Fruit fly (Drosophila melanogaster) whole organism: ENCODE data around the gene Gnpnat.

Source experiments
- CG8478 ChIP-seq: fragments of >200 bp; optimal IDR thresholded peaks from 2 replicates; lab custom pipeline; 2018; ENCODE audit warnings: inconsistent platforms
- Dll ChIP-seq: fragments of >200 bp; optimal IDR thresholded peaks from 2 replicates; lab custom pipeline; 2017
- EcR ChIP-seq, 2 experiments: fragments of >200 bp; optimal IDR thresholded peaks; 2 replicates each; lab custom pipeline; 2017; ENCODE audit warnings: missing biosample characterization in 2 of 2, missing genetic modification characterization in 2 of 2, missing genetic modification reagents in 2 of 2
- pan ChIP-seq: fragments of >200 bp; optimal IDR thresholded peaks from 2 replicates; lab custom pipeline; 2017
- psq ChIP-seq: fragments of >200 bp; optimal IDR thresholded peaks from 2 replicates; lab custom pipeline; 2017
- usp ChIP-seq: fragments of >200 bp; optimal IDR thresholded peaks from 2 replicates; lab custom pipeline; 2017; ENCODE audit warnings: missing biosample characterization, missing genetic modification characterization, mixed read lengths

The Gnpnat gene

DNA sequence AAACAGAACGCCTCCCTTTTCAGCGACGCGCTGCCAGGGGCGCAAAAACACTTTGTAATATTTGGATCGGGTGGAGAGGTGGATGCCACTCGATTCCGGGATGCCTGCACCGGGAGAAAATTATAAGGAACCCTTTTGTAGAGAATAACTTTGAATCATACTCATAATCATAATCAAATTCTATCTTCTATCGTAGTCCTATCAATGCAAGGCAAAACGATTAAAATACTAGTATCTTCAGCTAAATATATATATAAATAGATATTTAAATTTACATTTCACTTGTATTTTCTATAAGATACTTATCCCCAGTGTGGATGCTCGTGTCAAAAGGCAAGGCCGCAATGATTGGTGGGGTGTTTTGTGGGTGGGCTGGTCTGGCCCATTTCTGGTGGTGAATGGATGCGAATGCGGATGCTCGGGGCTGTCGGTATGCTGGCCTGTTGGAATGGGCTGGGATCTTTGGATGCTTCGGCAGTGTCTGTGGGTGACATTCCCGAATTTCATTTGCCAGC is 32.2 kb upstream of the Gnpnat start:
- TF ChIP-seq EcR (GFP tag; optimal IDR thresholded peaks at IDR 0.05; lab: Kevin White, UChicago) (no peak), psq (lab: Kevin White, UChicago) (no peak), usp (GFP tag; lab: Kevin White, UChicago) (no peak), pan (lab: Kevin White, UChicago) (no peak), Dll (lab: Kevin White, UChicago) (no peak), CG8478 (no peak)

DNA sequence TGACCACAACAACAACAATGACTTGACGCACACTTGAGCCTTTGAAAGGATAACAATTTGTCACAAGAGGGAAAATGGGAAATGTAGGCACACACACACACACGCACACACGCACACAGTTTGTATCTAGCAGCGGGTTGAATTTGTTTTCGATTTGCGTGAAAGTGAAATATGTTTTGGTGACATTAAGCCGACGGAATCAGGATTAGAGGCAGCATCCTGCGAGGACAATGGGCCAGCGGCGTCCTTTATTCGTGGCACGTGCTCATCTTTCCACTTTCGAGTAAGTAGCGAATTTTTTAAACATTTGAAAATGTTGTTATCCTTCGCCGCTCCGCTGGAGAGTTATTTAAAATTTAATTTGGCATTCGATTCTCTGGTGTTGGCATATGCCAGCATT is 30.8 kb upstream of the Gnpnat start:
- TF ChIP-seq Dll (lab: Kevin White, UChicago) (no peak), EcR (GFP tag; optimal IDR thresholded peaks at IDR 0.05; lab: Kevin White, UChicago) (no peak), usp (GFP tag; lab: Kevin White, UChicago) (no peak), CG8478 (no peak), psq (lab: Kevin White, UChicago) (no peak), pan (lab: Kevin White, UChicago) (no peak)

DNA sequence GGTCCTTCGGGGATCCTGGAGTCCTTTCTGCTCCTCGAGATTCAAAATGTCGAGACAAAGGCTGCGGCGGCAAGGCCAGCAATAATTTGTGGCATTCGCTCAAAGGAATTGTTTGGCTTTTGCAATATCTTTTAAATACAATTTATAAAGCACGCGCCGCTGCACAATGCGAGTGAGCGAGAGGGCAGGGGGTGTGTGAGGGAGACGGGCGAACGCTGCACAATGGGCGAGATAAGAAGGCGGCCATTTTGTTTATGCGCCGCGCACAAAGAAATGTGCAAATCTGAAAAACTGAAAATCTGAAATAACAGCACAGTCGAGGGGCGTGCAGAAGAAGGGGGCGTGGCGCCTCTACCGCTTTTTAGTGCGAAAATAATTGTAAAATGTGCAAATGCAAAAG is 29.8 kb upstream of the Gnpnat start:
- TF ChIP-seq Dll (lab: Kevin White, UChicago) = no peak

DNA sequence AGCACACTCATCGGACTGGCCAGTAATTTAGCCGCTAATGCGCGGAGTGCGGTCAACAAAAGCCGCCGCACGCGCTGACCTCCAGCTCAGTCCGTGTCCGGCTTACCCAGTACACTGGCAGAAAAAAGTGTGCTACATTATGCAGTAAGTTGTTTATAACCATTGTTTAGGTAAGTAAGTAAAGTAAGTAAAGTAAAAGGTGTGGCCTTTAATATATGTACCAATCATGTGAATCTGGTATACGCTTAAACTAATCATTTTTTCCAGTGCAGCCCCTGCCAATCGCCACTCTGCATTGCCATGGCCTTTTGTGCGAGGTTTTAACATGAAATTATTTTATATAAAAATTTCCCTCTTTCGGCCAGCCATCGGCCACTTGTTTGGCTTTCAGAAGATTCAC is 26.6 kb upstream of the Gnpnat start:
- TF ChIP-seq CG8478 = no peak
- no peak for TF ChIP-seq psq (lab: Kevin White, UChicago)
- TF ChIP-seq usp (GFP tag; lab: Kevin White, UChicago) = no peak
- no peak for TF ChIP-seq Dll (lab: Kevin White, UChicago)
- TF ChIP-seq EcR (GFP tag; optimal IDR thresholded peaks at IDR 0.05; lab: Kevin White, UChicago) = no peak
- no peak for TF ChIP-seq pan (lab: Kevin White, UChicago)

dm6 chr3R:29714314-29714713 is 23.8 kb upstream of the Gnpnat start, which contains the start of gene Obp99d:
Obp99d (plus strand) TSS chr3R:29714505.
- no peak for TF ChIP-seq EcR (GFP tag; optimal IDR thresholded peaks at IDR 0.05; lab: Kevin White, UChicago)
- no peak for TF ChIP-seq pan (lab: Kevin White, UChicago)
- TF ChIP-seq CG8478 = no peak
- TF ChIP-seq psq (lab: Kevin White, UChicago) = no peak
- no peak for TF ChIP-seq Dll (lab: Kevin White, UChicago)
- TF ChIP-seq usp (GFP tag; lab: Kevin White, UChicago) = no peak

dm6 chr3R:29715277-29715676 is 22.8 kb upstream of the Gnpnat start, which contains the start of gene Dup99B:
Dup99B (minus strand) TSS chr3R:29715377.
- TF ChIP-seq EcR (GFP tag; optimal IDR thresholded peaks at IDR 0.05; lab: Kevin White, UChicago) = no peak
- TF ChIP-seq pan (lab: Kevin White, UChicago) = no peak
- no peak for TF ChIP-seq psq (lab: Kevin White, UChicago)
- no peak for TF ChIP-seq usp (GFP tag; lab: Kevin White, UChicago)
- TF ChIP-seq Dll (lab: Kevin White, UChicago) = no peak
- TF ChIP-seq CG8478 = no peak

DNA sequence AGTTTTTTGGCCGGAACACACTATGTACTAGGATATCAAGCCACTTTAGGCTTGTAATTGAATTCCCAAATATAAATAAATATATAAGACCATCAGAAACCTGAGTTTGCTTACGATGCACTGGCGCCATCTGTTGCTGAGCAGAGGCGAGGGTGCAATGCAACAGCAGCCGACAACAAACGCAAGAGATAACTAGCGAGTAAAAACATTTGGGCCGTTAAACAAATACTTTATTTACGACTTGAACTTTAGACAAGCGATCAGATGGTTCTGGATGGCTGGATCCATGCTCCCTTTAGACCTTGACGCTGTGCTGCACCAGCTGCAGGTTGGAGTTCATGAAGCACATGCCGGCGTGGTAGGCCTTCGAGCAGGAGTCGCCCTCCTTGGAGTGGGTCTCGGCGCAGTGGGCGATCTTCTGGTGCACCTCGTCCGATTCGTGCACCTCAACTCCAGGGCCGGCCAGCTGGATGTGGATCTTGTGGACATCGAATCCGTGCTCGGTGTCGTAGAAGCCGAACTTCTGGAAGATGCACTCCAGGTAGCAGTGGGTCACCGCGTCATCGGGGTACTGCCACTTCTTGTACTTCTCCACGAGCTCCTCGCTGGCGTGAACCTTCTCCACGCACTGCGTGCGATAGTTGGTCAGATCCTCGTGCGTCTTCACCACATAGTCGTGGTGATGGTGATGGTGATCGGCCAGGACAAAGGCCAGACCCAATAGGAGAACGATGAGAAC is 21.9 kb upstream of the Gnpnat start:
- no peak for TF ChIP-seq Dll (lab: Kevin White, UChicago)
- TF ChIP-seq CG8478 = no peak
- no peak for TF ChIP-seq psq (lab: Kevin White, UChicago)
- TF ChIP-seq pan (lab: Kevin White, UChicago) = no peak
- TF ChIP-seq EcR (GFP tag; optimal IDR thresholded peaks at IDR 0.05; lab: Kevin White, UChicago) = no peak

DNA sequence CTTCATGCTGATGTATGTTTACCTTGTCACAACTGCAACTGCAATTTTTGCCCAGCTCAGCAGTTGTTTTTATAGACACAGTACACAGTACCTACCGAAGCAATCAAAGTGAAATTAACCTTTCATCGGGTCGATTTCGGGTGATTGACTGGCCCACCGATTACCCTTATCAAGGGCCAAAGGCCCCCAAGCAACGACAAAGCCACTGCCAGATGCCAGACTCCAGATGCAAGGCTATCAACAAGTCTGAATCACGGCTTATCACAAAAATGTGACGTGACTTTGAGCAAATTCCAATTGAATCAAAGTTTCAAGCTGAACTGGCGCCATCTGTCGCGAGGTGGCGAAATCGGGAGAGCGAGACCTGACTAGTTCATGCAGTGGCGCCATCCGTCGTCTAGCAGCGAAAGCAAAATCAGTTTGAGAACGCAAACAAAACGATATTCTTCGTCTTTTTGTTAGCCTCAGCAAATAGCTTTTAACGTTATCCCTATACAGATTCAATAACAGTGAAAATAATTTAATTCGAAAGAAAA is 21.2 kb upstream of the Gnpnat start, which contains the start of gene Obp99b:
TSS of gene Obp99b (minus strand) at position 115 of the 536 bp plus-strand sequence.
- TF ChIP-seq usp (GFP tag; lab: Kevin White, UChicago) = no peak
- TF ChIP-seq psq (lab: Kevin White, UChicago) = no peak
- no peak for TF ChIP-seq CG8478
- no peak for TF ChIP-seq pan (lab: Kevin White, UChicago)
- TF ChIP-seq Dll (lab: Kevin White, UChicago) = no peak
- TF ChIP-seq EcR (GFP tag; optimal IDR thresholded peaks at IDR 0.05; lab: Kevin White, UChicago) = no peak

DNA sequence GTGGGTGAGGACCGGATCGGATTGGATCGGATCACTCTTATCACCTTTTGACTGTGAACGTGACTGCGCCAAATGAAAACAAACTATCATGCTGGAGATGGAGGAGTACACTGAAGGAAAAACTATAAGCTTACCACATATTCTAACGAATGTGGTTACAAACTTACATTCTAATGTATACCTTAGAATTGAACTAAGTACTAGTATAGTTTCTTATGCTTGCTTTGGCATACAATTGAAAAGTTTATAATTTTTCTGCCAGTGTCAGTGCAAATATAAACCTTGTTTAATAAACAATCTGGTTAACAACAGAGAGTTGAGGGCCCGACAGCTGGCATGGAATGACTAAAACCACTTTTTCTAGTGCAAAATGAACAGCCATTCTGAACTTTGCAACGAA is 20.6 kb upstream of the Gnpnat start:
- TF ChIP-seq CG8478 (no peak), pan (lab: Kevin White, UChicago) (no peak), psq (lab: Kevin White, UChicago) (no peak), usp (GFP tag; lab: Kevin White, UChicago) (no peak), Dll (lab: Kevin White, UChicago) (no peak), EcR (GFP tag; optimal IDR thresholded peaks at IDR 0.05; lab: Kevin White, UChicago) (no peak)

- TF ChIP-seq usp (GFP tag; lab: Kevin White, UChicago) (no peak), CG8478 (no peak), EcR (GFP tag; optimal IDR thresholded peaks at IDR 0.05; lab: Kevin White, UChicago) (no peak), psq (lab: Kevin White, UChicago) (no peak), Dll (lab: Kevin White, UChicago) (no peak), pan (lab: Kevin White, UChicago) (no peak)
These were observed 19.7 kb upstream of the Gnpnat start, which contains the start of gene CG15506 for dm6 chr3R:29718363-29718762. CG15506 (plus strand) TSS chr3R:29718663.

DNA sequence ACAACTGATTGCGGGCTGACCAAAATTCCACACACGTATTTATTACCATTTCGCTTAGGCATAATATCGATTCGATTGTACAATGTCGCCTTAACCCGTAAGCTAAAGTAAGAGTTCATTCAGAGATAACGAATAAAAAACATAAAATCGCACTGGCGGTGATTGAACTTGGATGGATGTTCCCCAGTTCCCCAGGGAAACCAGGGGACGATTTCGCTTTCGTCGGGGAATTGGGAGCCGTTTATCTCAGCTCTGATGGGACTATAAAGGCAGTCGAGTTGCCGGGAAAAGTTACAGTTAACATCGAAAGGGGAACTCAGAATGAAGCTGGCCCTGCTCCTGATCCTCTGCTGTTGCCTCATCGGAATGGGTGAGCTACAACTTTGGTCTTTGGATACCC is 15.8 kb upstream of the Gnpnat start, which contains the start of gene CG34296:
TSS of gene CG34296 (plus strand) at position 301 of the 400 bp plus-strand sequence.
- no peak for TF ChIP-seq Dll (lab: Kevin White, UChicago)
- TF ChIP-seq usp (GFP tag; lab: Kevin White, UChicago) = no peak
- TF ChIP-seq psq (lab: Kevin White, UChicago) = no peak
- TF ChIP-seq CG8478 = no peak
- TF ChIP-seq pan (lab: Kevin White, UChicago) = no peak
